Worm (Caenorhabditis elegans) whole organism, L4 larva: Measurements from ENCODE around the gene prp-19.
A peak's percentile ranks its signal among the peaks of the same experiment; 100 is the strongest.
"Not testable (repeated sequence)": the region's sequence is repeated elsewhere in the genome, so short reads cannot be mapped to it uniquely, and the experiment has no call there.

Experiments
- T20F7.1 ChIP-seq: fragments of 200-800 bp; sonication (Bioruptor generic); optimal IDR thresholded peaks from 2 replicates; lab custom pipeline; 2018; ENCODE audit warnings: mild to moderate bottlenecking, missing genetic modification characterization, missing compliant biosample characterization
- ceh-62 ChIP-seq: sonication (generic microtip); optimal IDR thresholded peaks from 2 replicates; lab custom pipeline; 2017; ENCODE audit warnings: missing biosample characterization, missing genetic modification characterization
- nhr-11 ChIP-seq: fragments of 150-350 bp; optimal IDR thresholded peaks from 2 replicates; lab custom pipeline; 2014; ENCODE audit warnings: missing biosample characterization, missing genetic modification characterization

- TF ChIP-seq ceh-62, nhr-11 (tag; lab: Kevin White, UChicago): not testable (repeated sequence)
- TF ChIP-seq T20F7.1 (GFP tag; lab: Kevin White, UChicago), result peak; percentile 52
Measured at ce11 chrIII:5211137-5211648, 39.3 kb upstream of the prp-19 start.
